Fruit fly (Drosophila melanogaster): ENCODE data around the gene Not10.
A peak's percentile ranks its signal among the peaks of the same experiment; 100 is the strongest.

Not10 gene

dm6 chr3R:12622778-12623177 lies 7.7 kb upstream of the Not10 start:
- TF ChIP-seq CG4318 (GFP tag; optimal IDR thresholded peaks at IDR 0.05): no peak
- TF ChIP-seq fkh (GFP tag; optimal IDR thresholded peaks at IDR 0.05): no peak
- no peak for TF ChIP-seq Blimp-1 (GFP tag; optimal IDR thresholded peaks at IDR 0.05)
- no peak for TF ChIP-seq salr (GFP tag; optimal IDR thresholded peaks at IDR 0.05)
- TF ChIP-seq CG10669 (GFP tag; optimal IDR thresholded peaks at IDR 0.05): no peak
- no peak for TF ChIP-seq esn (GFP tag; optimal IDR thresholded peaks at IDR 0.05)
- no peak for TF ChIP-seq CG6276 (GFP tag; optimal IDR thresholded peaks at IDR 0.05)

- TF ChIP-seq salr (GFP tag; optimal IDR thresholded peaks at IDR 0.05) (no peak), CG6792 (GFP tag; optimal IDR thresholded peaks at IDR 0.05) (no peak), Met (GFP tag; optimal IDR thresholded peaks at IDR 0.05) (no peak), fd59A (GFP tag; optimal IDR thresholded peaks at IDR 0.05) (no peak), pdm3 (GFP tag; optimal IDR thresholded peaks at IDR 0.05) (no peak), CG11902 (GFP tag; optimal IDR thresholded peaks at IDR 0.05) (no peak), dsx (GFP tag; optimal IDR thresholded peaks at IDR 0.05; ENCODE audit: poor library complexity, severe bottlenecking) (no peak), fd85E (GFP tag; optimal IDR thresholded peaks at IDR 0.05) (no peak), Sox14 (GFP tag; optimal IDR thresholded peaks at IDR 0.05) (no peak), Eip93F (GFP tag; optimal IDR thresholded peaks at IDR 0.05) (no peak), CG8632 (GFP tag; optimal IDR thresholded peaks at IDR 0.05) (no peak), Eip75B (GFP tag; optimal IDR thresholded peaks at IDR 0.05) (no peak), topi (GFP tag; optimal IDR thresholded peaks at IDR 0.05) (no peak), CG7368 (GFP tag; optimal IDR thresholded peaks at IDR 0.05) (no peak)
Measured at dm6 chr3R:12624913-12625312, 5.5 kb upstream of the Not10 start.

- TF ChIP-seq CG8319 (GFP tag; optimal IDR thresholded peaks at IDR 0.05) (no peak), CG8119 (GFP tag; IDR thresholded peaks at IDR 0.05) (no peak), CG34406 (GFP tag; optimal IDR thresholded peaks at IDR 0.05) (no peak), acj6 (GFP tag; optimal IDR thresholded peaks at IDR 0.05) (no peak), Sox102F (GFP tag; optimal IDR thresholded peaks at IDR 0.05) (no peak), Eip93F (GFP tag; optimal IDR thresholded peaks at IDR 0.05) (no peak), Met (GFP tag; optimal IDR thresholded peaks at IDR 0.05) (no peak), Eip78C (GFP tag) (peak; percentile 64), CG11762 (GFP tag; optimal IDR thresholded peaks at IDR 0.05; ENCODE audit: insufficient read depth) (no peak), vri (GFP tag; optimal IDR thresholded peaks at IDR 0.05) (peak; percentile 87), eg (GFP tag; IDR thresholded peaks at IDR 0.05) (no peak), CG6808 (GFP tag; optimal IDR thresholded peaks at IDR 0.05) (no peak), esn (GFP tag; optimal IDR thresholded peaks at IDR 0.05) (no peak), fkh (GFP tag; optimal IDR thresholded peaks at IDR 0.05) (peak; percentile 82), Lpt (GFP tag; optimal IDR thresholded peaks at IDR 0.05) (no peak), net (GFP tag; optimal IDR thresholded peaks at IDR 0.05) (no peak), CG6854 (GFP tag; optimal IDR thresholded peaks at IDR 0.05) (no peak), Ets96B (tag; optimal IDR thresholded peaks at IDR 0.05) (no peak), OdsH (GFP tag; optimal IDR thresholded peaks at IDR 0.05) (no peak), CG6163 (GFP tag; IDR thresholded peaks at IDR 0.05) (no peak), CG6276 (GFP tag; optimal IDR thresholded peaks at IDR 0.05) (no peak), Smox (GFP tag; optimal IDR thresholded peaks at IDR 0.05) (no peak), Sox15 (GFP tag; optimal IDR thresholded peaks at IDR 0.05) (no peak), CG11294 (GFP tag; IDR thresholded peaks at IDR 0.05) (no peak), ss (GFP tag; optimal IDR thresholded peaks at IDR 0.05) (no peak), achi (GFP tag; optimal IDR thresholded peaks at IDR 0.05) (peak; percentile 3)
Measured at dm6 chr3R:12626674-12627382, 3.6 kb upstream of the Not10 start.

Data from whole organism, prepupa.